Fruit fly (Drosophila melanogaster): ENCODE results near the gene CG11756.

Gene CG11756

dm6 chrX:11349780-11350179, 1.9 kb downstream of the CG11756 start, which contains the start of gene NdufV3 (continued):
- TF ChIP-seq inv (GFP tag; IDR thresholded peaks at IDR 0.05; ENCODE audit: partially characterized antibody) (no peak), CG42726 (GFP tag; IDR thresholded peaks at IDR 0.05; ENCODE audit: partially characterized antibody) (no peak), bab2 (GFP tag; optimal IDR thresholded peaks at IDR 0.05) (no peak), stwl (tag; optimal IDR thresholded peaks at IDR 0.05) (no peak), dati (GFP tag; IDR thresholded peaks at IDR 0.05) (no peak), CG10959 (GFP tag; IDR thresholded peaks at IDR 0.05) (no peak), fd96Cb (tag; optimal IDR thresholded peaks at IDR 0.05) (no peak), bcd (GFP tag; optimal IDR thresholded peaks at IDR 0.05) (no peak), corto (GFP tag; optimal IDR thresholded peaks at IDR 0.05) (no peak), al (GFP tag; IDR thresholded peaks at IDR 0.05) (no peak), knrl (GFP tag; IDR thresholded peaks at IDR 0.05; ENCODE audit: partially characterized antibody) (no peak), CG17612 (GFP tag; IDR thresholded peaks at IDR 0.05) (no peak), ap (GFP tag; IDR thresholded peaks at IDR 0.05) (no peak), CG4404 (GFP tag; IDR thresholded peaks at IDR 0.05) (no peak), CG3995 (GFP tag; optimal IDR thresholded peaks at IDR 0.05) (no peak), pho (GFP tag; optimal IDR thresholded peaks at IDR 0.05) (no peak), CG33557 (GFP tag; optimal IDR thresholded peaks at IDR 0.05) (no peak), Myb (GFP tag; optimal IDR thresholded peaks at IDR 0.05) (no peak), CG13775 (GFP tag; optimal IDR thresholded peaks at IDR 0.05) (no peak), sr (GFP tag; IDR thresholded peaks at IDR 0.05) (no peak), gsb-n (tag; optimal IDR thresholded peaks at IDR 0.05) (no peak), CG1647 (GFP tag; optimal IDR thresholded peaks at IDR 0.05) (no peak), MBD-R2 (GFP tag; IDR thresholded peaks at IDR 0.05) (peak; percentile 51), Pdp1 (GFP tag; optimal IDR thresholded peaks at IDR 0.05) (peak in 1 of 2 experiments; percentile 91), Doc3 (GFP tag; IDR thresholded peaks at IDR 0.05; ENCODE audit: partially characterized antibody) (no peak), Camta (GFP tag; optimal IDR thresholded peaks at IDR 0.05) (no peak), hkb (optimal IDR thresholded peaks at IDR 0.05) (no peak), hkb (GFP tag; IDR thresholded peaks at IDR 0.05) (no peak), Bteb2 (GFP tag; optimal IDR thresholded peaks at IDR 0.05) (no peak), Dll (GFP tag; IDR thresholded peaks at IDR 0.05; ENCODE audit: partially characterized antibody) (no peak), Spps (tag; optimal IDR thresholded peaks at IDR 0.05) (no peak), E2f1 (GFP tag; IDR thresholded peaks at IDR 0.05) (no peak), nerfin-2 (GFP tag; IDR thresholded peaks at IDR 0.05; ENCODE audit: partially characterized antibody) (no peak), ham (GFP tag; IDR thresholded peaks at IDR 0.05) (no peak), CG18599 (GFP tag; optimal IDR thresholded peaks at IDR 0.05) (no peak), CG4854 (GFP tag; optimal IDR thresholded peaks at IDR 0.05) (no peak), jumu (GFP tag; optimal IDR thresholded peaks at IDR 0.05) (no peak), HLHmδ (GFP tag; optimal IDR thresholded peaks at IDR 0.05) (no peak), NFAT (GFP tag; IDR thresholded peaks at IDR 0.05) (no peak), salm (tag; optimal IDR thresholded peaks at IDR 0.05) (no peak), Hr3 (GFP tag; optimal IDR thresholded peaks at IDR 0.05) (no peak), br (optimal IDR thresholded peaks at IDR 0.05) (no peak), ac (GFP tag; optimal IDR thresholded peaks at IDR 0.05) (no peak), D19A (tag; optimal IDR thresholded peaks at IDR 0.05) (no peak), CG10209 (GFP tag; optimal IDR thresholded peaks at IDR 0.05) (no peak), CG14860 (GFP tag; IDR thresholded peaks at IDR 0.05; ENCODE audit: partially characterized antibody) (no peak), Atf3 (GFP tag; optimal IDR thresholded peaks at IDR 0.05) (no peak), pfk (GFP tag; optimal IDR thresholded peaks at IDR 0.05) (no peak), nau (GFP tag; optimal IDR thresholded peaks at IDR 0.05) (no peak), CG17829 (tag; optimal IDR thresholded peaks at IDR 0.05) (peak; percentile 18), Max (GFP tag; optimal IDR thresholded peaks at IDR 0.05) (no peak), Bgb (GFP tag; IDR thresholded peaks at IDR 0.05; ENCODE audit: partially characterized antibody) (no peak)
